Worm (Caenorhabditis elegans): ENCODE measurements around the gene ndua-12.

ndua-12 gene

DNA sequence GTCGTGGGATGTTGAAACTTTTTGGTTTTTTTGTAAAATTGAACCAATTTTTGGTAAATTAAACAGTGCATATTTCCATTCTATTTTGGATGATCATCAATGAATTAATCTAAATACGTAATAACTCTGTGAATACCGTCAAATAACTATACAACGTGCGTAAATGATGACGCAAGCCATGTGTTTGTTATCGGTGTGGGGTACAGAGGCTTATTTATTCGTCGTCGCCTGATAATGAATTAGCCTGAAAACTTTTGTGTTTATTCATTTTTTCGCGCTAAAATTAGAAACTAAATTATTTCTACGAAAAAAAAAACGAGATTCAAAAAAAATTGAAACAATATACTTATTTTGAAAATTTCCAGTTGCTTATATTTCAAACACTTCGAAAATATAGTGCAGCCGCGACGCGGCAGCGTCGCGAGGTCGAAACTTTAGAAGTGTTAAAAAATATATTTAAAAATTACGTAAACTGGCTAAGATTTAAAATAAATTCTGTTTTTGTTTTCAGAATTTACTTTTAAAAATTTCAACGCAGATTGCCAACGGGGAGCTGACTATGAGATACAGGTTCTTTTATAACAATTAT, 29.3 kb upstream of the ndua-12 start:
- no peak for TF ChIP-seq T22C8.4 (GFP tag; IDR thresholded peaks at IDR 0.05)
- no peak for TF ChIP-seq cog-1 (tag; optimal IDR thresholded peaks at IDR 0.05)

DNA sequence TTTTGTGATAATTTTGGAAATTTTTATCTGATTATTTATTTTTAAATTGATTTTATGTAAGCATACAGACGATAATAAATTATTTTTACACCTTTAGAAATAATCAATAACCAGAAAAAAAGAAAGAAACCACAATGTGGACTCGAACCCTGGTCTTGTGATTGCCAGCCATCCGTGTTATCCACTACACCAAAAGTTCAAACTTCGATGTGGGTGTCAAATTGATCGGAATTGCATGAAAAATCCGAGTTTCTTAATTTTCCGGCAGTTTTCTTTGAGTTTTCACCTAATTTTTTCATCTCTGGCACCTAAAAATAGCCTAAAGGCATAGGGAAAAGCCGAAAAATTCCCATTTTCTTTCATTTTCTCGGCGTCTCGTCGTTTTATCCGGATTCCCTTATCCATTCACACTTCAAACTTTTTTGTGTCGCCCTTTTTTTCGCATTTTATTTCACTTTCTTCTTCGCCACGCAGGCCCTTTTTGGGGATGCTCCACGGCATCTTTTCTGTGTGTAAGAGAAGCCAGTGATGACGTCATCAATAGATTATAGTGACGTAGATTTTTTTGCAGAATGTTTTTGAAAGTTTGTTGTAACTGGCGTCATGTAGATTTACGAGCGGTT, 27.9 kb upstream of the ndua-12 start:
- TF ChIP-seq cog-1 (tag; optimal IDR thresholded peaks at IDR 0.05) (no peak), tab-1 (GFP tag; IDR thresholded peaks at IDR 0.05) (no peak), T22C8.4 (GFP tag; IDR thresholded peaks at IDR 0.05) (no peak), ztf-29 (GFP tag; IDR thresholded peaks at IDR 0.05) (no peak), ztf-23 (GFP tag; IDR thresholded peaks at IDR 0.05) (no peak), klf-2 (GFP tag; conservative IDR thresholded peaks at IDR 0.05) (no peak), med-1 (GFP tag; optimal IDR thresholded peaks at IDR 0.05; ENCODE audit: insufficient read depth) (no peak), ref-1 (GFP tag; conservative IDR thresholded peaks at IDR 0.05) (no peak), flt-1 (GFP tag; IDR thresholded peaks at IDR 0.05) (no peak)

- TF ChIP-seq flt-1 (GFP tag; IDR thresholded peaks at IDR 0.05), result no peak
- no peak for TF ChIP-seq ztf-29 (GFP tag; IDR thresholded peaks at IDR 0.05)
- no peak for TF ChIP-seq cog-1 (tag; optimal IDR thresholded peaks at IDR 0.05)
- TF ChIP-seq tab-1 (GFP tag; IDR thresholded peaks at IDR 0.05), result no peak
- no peak for TF ChIP-seq med-1 (GFP tag; optimal IDR thresholded peaks at IDR 0.05; ENCODE audit: insufficient read depth)
- no peak for TF ChIP-seq ztf-23 (GFP tag; IDR thresholded peaks at IDR 0.05)
- no peak for TF ChIP-seq klf-2 (GFP tag; conservative IDR thresholded peaks at IDR 0.05)
- TF ChIP-seq ref-1 (GFP tag; conservative IDR thresholded peaks at IDR 0.05), result no peak
- TF ChIP-seq T22C8.4 (GFP tag; IDR thresholded peaks at IDR 0.05), result no peak
Observed at ce11 chrIV:2742470-2743044, 22.9 kb upstream of the ndua-12 start, which contains the start of gene nhr-277. Gene nhr-277 (plus strand): TSS chrIV:2742994.

DNA sequence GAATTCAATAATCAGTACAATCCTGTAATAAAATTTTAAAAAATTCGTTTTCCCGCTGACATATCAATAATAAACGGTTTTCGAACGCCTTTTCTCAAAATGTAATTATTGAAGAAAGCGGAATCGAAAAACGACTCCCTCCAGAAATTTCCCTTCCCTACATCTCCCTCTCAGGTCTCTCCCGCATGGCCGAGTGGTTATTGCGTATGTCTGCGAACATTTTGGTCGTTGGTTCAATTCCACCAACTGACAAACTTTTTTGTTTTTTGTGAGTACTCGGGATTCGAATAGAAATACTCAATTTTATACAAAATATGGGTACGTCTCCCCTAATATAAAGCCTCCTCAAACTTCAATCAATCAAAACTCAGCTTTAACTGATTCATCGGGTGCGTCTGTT, 20.4 kb upstream of the ndua-12 start:
- peak; percentile 90 for TF ChIP-seq ztf-29 (GFP tag; IDR thresholded peaks at IDR 0.05)
- peak; percentile 89 for TF ChIP-seq ref-1 (GFP tag; conservative IDR thresholded peaks at IDR 0.05)
- TF ChIP-seq ztf-23 (GFP tag; IDR thresholded peaks at IDR 0.05), result peak; percentile 96
- TF ChIP-seq flt-1 (GFP tag; IDR thresholded peaks at IDR 0.05), result peak; percentile 95
- peak; percentile 94 for TF ChIP-seq T22C8.4 (GFP tag; IDR thresholded peaks at IDR 0.05)
- peak; percentile 95 for TF ChIP-seq klf-2 (GFP tag; conservative IDR thresholded peaks at IDR 0.05)
- TF ChIP-seq tab-1 (GFP tag; IDR thresholded peaks at IDR 0.05), result peak; percentile 98

- no peak for TF ChIP-seq ref-1 (GFP tag; conservative IDR thresholded peaks at IDR 0.05)
- TF ChIP-seq klf-2 (GFP tag; conservative IDR thresholded peaks at IDR 0.05), result no peak
- TF ChIP-seq flt-1 (GFP tag; IDR thresholded peaks at IDR 0.05), result no peak
- no peak for TF ChIP-seq ztf-29 (GFP tag; IDR thresholded peaks at IDR 0.05)
- no peak for TF ChIP-seq T22C8.4 (GFP tag; IDR thresholded peaks at IDR 0.05)
- TF ChIP-seq ztf-23 (GFP tag; IDR thresholded peaks at IDR 0.05), result no peak
- TF ChIP-seq cog-1 (tag; optimal IDR thresholded peaks at IDR 0.05), result no peak
- TF ChIP-seq med-1 (GFP tag; optimal IDR thresholded peaks at IDR 0.05; ENCODE audit: insufficient read depth), result no peak
- no peak for TF ChIP-seq tab-1 (GFP tag; IDR thresholded peaks at IDR 0.05)
Observed at ce11 chrIV:2738466-2738865, 18.8 kb upstream of the ndua-12 start.

ce11 chrIV:2736575-2736974, 16.9 kb upstream of the ndua-12 start:
- peak; percentile 64 for TF ChIP-seq T22C8.4 (GFP tag; IDR thresholded peaks at IDR 0.05)
- TF ChIP-seq ztf-23 (GFP tag; IDR thresholded peaks at IDR 0.05), result no peak

DNA sequence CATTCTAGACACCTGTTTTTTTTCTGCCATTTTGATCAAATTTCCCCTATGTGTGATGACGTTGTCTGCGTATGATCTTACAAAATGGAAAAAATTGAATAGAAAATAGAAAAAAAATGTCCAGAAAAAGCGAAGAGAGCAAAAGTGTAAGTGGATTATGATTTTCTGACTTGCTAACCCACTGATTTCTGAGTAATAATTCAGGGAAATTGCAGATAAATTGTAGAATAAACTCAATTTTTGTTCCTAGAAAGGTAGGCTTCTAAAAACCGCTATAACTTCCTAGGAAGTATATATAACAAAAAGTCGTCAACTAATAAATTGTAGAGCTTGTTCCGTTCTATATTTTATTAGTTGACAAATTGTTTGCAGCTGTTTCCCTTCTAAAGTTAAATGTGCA, 15.0 kb upstream of the ndua-12 start:
- no peak for TF ChIP-seq flt-1 (GFP tag; IDR thresholded peaks at IDR 0.05)
- TF ChIP-seq ref-1 (GFP tag; conservative IDR thresholded peaks at IDR 0.05), result no peak

- no peak for TF ChIP-seq flt-1 (GFP tag; IDR thresholded peaks at IDR 0.05)
- TF ChIP-seq ztf-23 (GFP tag; IDR thresholded peaks at IDR 0.05), result no peak
- TF ChIP-seq tab-1 (GFP tag; IDR thresholded peaks at IDR 0.05), result no peak
- no peak for TF ChIP-seq med-1 (GFP tag; optimal IDR thresholded peaks at IDR 0.05; ENCODE audit: insufficient read depth)
Observed at ce11 chrIV:2729957-2730356, 10.3 kb upstream of the ndua-12 start, which contains the start of gene Y94H6A.2. Gene Y94H6A.2 (plus strand): TSS chrIV:2730292.

DNA sequence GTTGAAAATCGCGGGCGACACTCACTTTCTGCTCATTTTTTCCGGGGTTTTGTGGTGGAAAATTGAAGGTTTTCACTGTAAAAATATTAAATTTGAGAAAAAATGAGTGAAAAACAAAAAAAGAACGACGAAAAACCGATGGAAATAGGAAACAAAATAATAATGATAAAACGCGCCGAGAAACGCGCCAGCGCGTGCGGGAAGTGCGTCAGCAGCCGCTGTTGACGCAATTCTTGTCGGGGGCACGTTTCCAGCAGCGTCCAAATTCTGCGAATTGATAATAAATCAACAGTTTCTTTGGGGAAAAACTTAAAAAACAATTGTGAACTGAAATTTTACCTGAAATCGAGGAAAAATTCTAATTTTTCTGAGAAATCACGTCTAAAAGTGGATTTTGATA, 6.2 kb upstream of the ndua-12 start, which contains the start of gene ubxn-2:
Gene ubxn-2, minus strand, starts transcription at position 36 of the 400 bp plus-strand sequence.
- TF ChIP-seq tab-1 (GFP tag; IDR thresholded peaks at IDR 0.05), result no peak
- TF ChIP-seq ref-1 (GFP tag; conservative IDR thresholded peaks at IDR 0.05), result no peak
- no peak for TF ChIP-seq klf-2 (GFP tag; conservative IDR thresholded peaks at IDR 0.05)
- peak; percentile 61 for TF ChIP-seq ztf-23 (GFP tag; IDR thresholded peaks at IDR 0.05)
- TF ChIP-seq cog-1 (tag; optimal IDR thresholded peaks at IDR 0.05), result no peak
- peak; percentile 30; the same call in 1 of the 2 replicates for TF ChIP-seq T22C8.4 (GFP tag; IDR thresholded peaks at IDR 0.05)
- TF ChIP-seq ztf-29 (GFP tag; IDR thresholded peaks at IDR 0.05), result no peak

ce11 chrIV:2716474-2716873, 3.2 kb downstream of the ndua-12 start, which contains the start of gene Y94H6A.7:
Gene Y94H6A.7 (minus strand): TSS chrIV:2716574.
- peak; percentile 44; the same call in 1 of the 2 replicates for TF ChIP-seq T22C8.4 (GFP tag; IDR thresholded peaks at IDR 0.05)

DNA sequence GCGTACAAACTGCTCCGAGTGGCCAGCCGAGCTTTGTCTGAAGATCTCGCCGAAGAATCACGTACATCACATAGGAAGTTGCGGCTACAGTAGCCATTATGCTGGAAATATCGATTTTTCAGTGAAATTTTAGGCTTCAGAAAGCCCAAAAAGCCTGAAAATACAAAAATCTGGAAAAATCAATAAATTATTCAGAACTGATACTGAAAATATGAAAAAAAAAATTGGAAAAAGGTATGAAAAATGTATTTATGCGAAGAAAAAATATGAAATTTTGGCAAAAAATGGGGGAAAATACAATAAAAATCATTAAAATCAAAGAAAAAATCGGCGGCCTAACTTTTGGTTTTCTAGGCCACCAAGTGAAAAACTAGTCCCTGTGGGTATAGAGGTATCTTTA, 6.7 kb downstream of the ndua-12 start, which contains the start of gene Y94H6A.12:
Gene Y94H6A.12, minus strand, starts transcription at position 101 of the 400 bp plus-strand sequence.
- TF ChIP-seq klf-2 (GFP tag; conservative IDR thresholded peaks at IDR 0.05) (no peak), ztf-29 (GFP tag; IDR thresholded peaks at IDR 0.05) (no peak), cog-1 (tag; optimal IDR thresholded peaks at IDR 0.05) (no peak), ref-1 (GFP tag; conservative IDR thresholded peaks at IDR 0.05) (no peak), ztf-23 (GFP tag; IDR thresholded peaks at IDR 0.05) (no peak), med-1 (GFP tag; optimal IDR thresholded peaks at IDR 0.05; ENCODE audit: insufficient read depth) (no peak), flt-1 (GFP tag; IDR thresholded peaks at IDR 0.05) (no peak), tab-1 (GFP tag; IDR thresholded peaks at IDR 0.05) (no peak), T22C8.4 (GFP tag; IDR thresholded peaks at IDR 0.05) (no peak)

All from whole organism, midembryonic.